Fruit fly (Drosophila melanogaster) whole organism, prepupa: ENCODE data around the gene NimC2.

ENCODE experiments used
- CG10631 ChIP-seq: fragments of 200-800 bp; sonication (Bioruptor generic); optimal IDR thresholded peaks from 2 replicates; lab custom pipeline; 2016; ENCODE audit warnings: missing biosample characterization, missing genetic modification characterization
- svp ChIP-seq: fragments of 200-800 bp; sonication (Bioruptor generic); peaks from one replicate; lab custom pipeline; 2016; ENCODE audit warnings: missing biosample characterization, missing genetic modification characterization

dm6 chr2L:13967846-13968350 is 12.0 kb upstream of the NimC2 start, which contains the start of gene NimB3:
- peak; percentile 97 for TF ChIP-seq svp (GFP tag; lab: Kevin White, UChicago)
- no peak for TF ChIP-seq CG10631 (GFP tag; lab: Kevin White, UChicago)
